Worm (Caenorhabditis elegans): ENCODE results near the gene bar-1.
A peak's percentile ranks its signal among the peaks of the same experiment; 100 is the strongest.

The bar-1 gene

ce11 chrX:7191882-7192281 lies 21.5 kb upstream of the bar-1 start, which contains the start of gene C55B6.7:
TSS of gene C55B6.7 (minus strand) at chrX:7191982.
- no peak for TF ChIP-seq F22D6.2 (tag; optimal IDR thresholded peaks at IDR 0.05)
- TF ChIP-seq ekl-4 (GFP tag; IDR thresholded peaks at IDR 0.05), result no peak
- no peak for TF ChIP-seq nhr-80 (tag; optimal IDR thresholded peaks at IDR 0.05)
- TF ChIP-seq ceh-100 (GFP tag; IDR thresholded peaks at IDR 0.05), result no peak
- TF ChIP-seq rec-8 (tag; optimal IDR thresholded peaks at IDR 0.05), result no peak
- no peak for TF ChIP-seq mxl-1 (tag; optimal IDR thresholded peaks at IDR 0.05)
- no peak for TF ChIP-seq nfyb-1 (GFP tag; IDR thresholded peaks at IDR 0.05)
- TF ChIP-seq madf-10 (tag; optimal IDR thresholded peaks at IDR 0.05), result no peak
- no peak for TF ChIP-seq attf-6 (GFP tag; IDR thresholded peaks at IDR 0.05)
- TF ChIP-seq madf-6 (GFP tag; IDR thresholded peaks at IDR 0.05), result no peak
- TF ChIP-seq die-1 (tag; optimal IDR thresholded peaks at IDR 0.05), result no peak

- TF ChIP-seq ztf-6 (GFP tag; IDR thresholded peaks at IDR 0.05) (no peak), ekl-4 (GFP tag; IDR thresholded peaks at IDR 0.05) (no peak), ccch-3 (GFP tag; optimal IDR thresholded peaks at IDR 0.05) (no peak), aptf-2 (GFP tag; conservative IDR thresholded peaks at IDR 0.05) (no peak), F55B11.4 (tag; optimal IDR thresholded peaks at IDR 0.05; ENCODE audit: borderline replicate concordance, insufficient read depth) (no peak), ztf-18 (tag; optimal IDR thresholded peaks at IDR 0.05) (no peak), rpc-1 (optimal IDR thresholded peaks at IDR 0.05) (no peak), rpc-1 (tag; optimal IDR thresholded peaks at IDR 0.05) (no peak), nfya-1 (tag; optimal IDR thresholded peaks at IDR 0.05; ENCODE audit: borderline replicate concordance, insufficient read depth) (no peak), B0019.2 (GFP tag; conservative IDR thresholded peaks at IDR 0.05) (no peak), rec-8 (tag; optimal IDR thresholded peaks at IDR 0.05) (no peak), let-607 (tag; optimal IDR thresholded peaks at IDR 0.05) (no peak), ztf-26 (tag; optimal IDR thresholded peaks at IDR 0.05) (no peak), ets-4 (GFP tag; optimal IDR thresholded peaks at IDR 0.05) (no peak), ZK185.1 (tag; optimal IDR thresholded peaks at IDR 0.05; ENCODE audit: poor library complexity, severe bottlenecking) (no peak)
Measured at ce11 chrX:7187602-7188001, 17.2 kb upstream of the bar-1 start, which contains the start of gene C55B6.4. TSS of gene C55B6.4 (minus strand) at chrX:7187702.

- TF ChIP-seq sea-2 (GFP tag; IDR thresholded peaks at IDR 0.05), result no peak
- TF ChIP-seq ceh-79 (tag; optimal IDR thresholded peaks at IDR 0.05), result no peak
- no peak for TF ChIP-seq him-1 (tag; optimal IDR thresholded peaks at IDR 0.05)
- TF ChIP-seq bed-2 (GFP tag; IDR thresholded peaks at IDR 0.05), result no peak
- no peak for TF ChIP-seq Y79H2A.3 (GFP tag; conservative IDR thresholded peaks at IDR 0.05)
- peak; percentile 93 for TF ChIP-seq K11D2.4 (GFP tag; IDR thresholded peaks at IDR 0.05)
- peak; percentile 92 for TF ChIP-seq ZK185.1 (tag; optimal IDR thresholded peaks at IDR 0.05; ENCODE audit: poor library complexity, severe bottlenecking)
- TF ChIP-seq somi-1 (GFP tag; optimal IDR thresholded peaks at IDR 0.05), result peak; percentile 88
- TF ChIP-seq ama-1 (optimal IDR thresholded peaks at IDR 0.05), result no peak
- no peak for TF ChIP-seq ama-1 (GFP tag; optimal IDR thresholded peaks at IDR 0.05)
- no peak for TF ChIP-seq F57A8.1 (GFP tag; optimal IDR thresholded peaks at IDR 0.05)
- peak in 1 of 2 experiments; percentile 88 for TF ChIP-seq let-607 (tag; optimal IDR thresholded peaks at IDR 0.05)
- no peak for TF ChIP-seq rpc-1 (optimal IDR thresholded peaks at IDR 0.05)
- no peak for TF ChIP-seq rpc-1 (tag; optimal IDR thresholded peaks at IDR 0.05)
- peak; percentile 16 for TF ChIP-seq nhr-179 (tag; optimal IDR thresholded peaks at IDR 0.05)
- no peak for TF ChIP-seq snpc-1.1 (tag; optimal IDR thresholded peaks at IDR 0.05; ENCODE audit: insufficient read depth)
- no peak for TF ChIP-seq zim-3 (tag; optimal IDR thresholded peaks at IDR 0.05)
- TF ChIP-seq mes-4 (tag; optimal IDR thresholded peaks at IDR 0.05), result no peak
- TF ChIP-seq T07F8.4 (tag; optimal IDR thresholded peaks at IDR 0.05), result peak; percentile 26
- no peak for TF ChIP-seq lag-1 (GFP tag; IDR thresholded peaks at IDR 0.05)
- TF ChIP-seq rec-8 (tag; optimal IDR thresholded peaks at IDR 0.05), result no peak
- TF ChIP-seq sptf-2 (GFP tag; optimal IDR thresholded peaks at IDR 0.05), result no peak
- no peak for TF ChIP-seq attf-5 (GFP tag; optimal IDR thresholded peaks at IDR 0.05)
- TF ChIP-seq F23B12.7 (tag; optimal IDR thresholded peaks at IDR 0.05; ENCODE audit: insufficient read depth), result peak; percentile 92
- no peak for TF ChIP-seq die-1 (tag; optimal IDR thresholded peaks at IDR 0.05)
- no peak for TF ChIP-seq aptf-3 (GFP tag; IDR thresholded peaks at IDR 0.05)
- TF ChIP-seq efl-1 (GFP tag; optimal IDR thresholded peaks at IDR 0.05), result no peak
- TF ChIP-seq attf-3 (GFP tag; conservative IDR thresholded peaks at IDR 0.05), result no peak
- TF ChIP-seq ekl-4 (GFP tag; IDR thresholded peaks at IDR 0.05), result peak; percentile 79
Measured at ce11 chrX:7181627-7182026, 11.2 kb upstream of the bar-1 start.

All from whole organism, young adult.